Worm (Caenorhabditis elegans): ENCODE measurements around the gene nhr-219.

ce11 chrV:8994272-8994671, 28.3 kb upstream of the nhr-219 start:
- TF ChIP-seq mab-5 (tag; optimal IDR thresholded peaks at IDR 0.05), result no peak
- no peak for TF ChIP-seq nhr-129 (tag; optimal IDR thresholded peaks at IDR 0.05)
- no peak for TF ChIP-seq unc-62 (GFP tag; optimal IDR thresholded peaks at IDR 0.05)
- TF ChIP-seq lin-39 (tag; optimal IDR thresholded peaks at IDR 0.05), result no peak
- no peak for TF ChIP-seq snpc-4 (tag; optimal IDR thresholded peaks at IDR 0.05)
- TF ChIP-seq mdl-1 (tag; optimal IDR thresholded peaks at IDR 0.05), result no peak
- no peak for TF ChIP-seq fos-1 (tag; optimal IDR thresholded peaks at IDR 0.05)
- TF ChIP-seq nhr-11 (tag; optimal IDR thresholded peaks at IDR 0.05), result no peak
